Worm (Caenorhabditis elegans): ENCODE results near the gene cnc-11.

ce11 chrV:1447079-1447478 is 4.9 kb downstream of the cnc-11 start, which contains the start of gene cnc-4:
- TF ChIP-seq tra-1 (GFP tag; IDR thresholded peaks at IDR 0.05): no peak
- no peak for TF ChIP-seq snpc-4 (tag; optimal IDR thresholded peaks at IDR 0.05)
- TF ChIP-seq nhr-6 (tag; optimal IDR thresholded peaks at IDR 0.05): no peak
- TF ChIP-seq nhr-11 (tag; optimal IDR thresholded peaks at IDR 0.05): no peak
- TF ChIP-seq fos-1 (tag; optimal IDR thresholded peaks at IDR 0.05): no peak
- TF ChIP-seq aly-2 (tag; optimal IDR thresholded peaks at IDR 0.05): no peak
- no peak for TF ChIP-seq cey-2 (tag; optimal IDR thresholded peaks at IDR 0.05; ENCODE audit: borderline replicate concordance, insufficient read depth)
- no peak for TF ChIP-seq nhr-28 (tag; optimal IDR thresholded peaks at IDR 0.05)
- no peak for TF ChIP-seq unc-62 (GFP tag; optimal IDR thresholded peaks at IDR 0.05 in 1 of 2)
- TF ChIP-seq unc-62 (tag; optimal IDR thresholded peaks at IDR 0.05): no peak
- TF ChIP-seq F37D6.2 (tag; optimal IDR thresholded peaks at IDR 0.05): no peak

Data from whole organism, L4 larva.